Worm (Caenorhabditis elegans): ENCODE data around the gene F31F4.1.
A peak's percentile ranks its signal among the peaks of the same experiment; 100 is the strongest.

Gene F31F4.1

ce11 chrV:683858-684257, at the start of gene F31F4.1:
F31F4.1 (plus strand) TSS chrV:684060.
- TF ChIP-seq ceh-82 (tag; optimal IDR thresholded peaks at IDR 0.05) = no peak
- no peak for TF ChIP-seq efl-1 (optimal IDR thresholded peaks at IDR 0.05)
- TF ChIP-seq efl-1 (GFP tag; optimal IDR thresholded peaks at IDR 0.05 in 1 of 2) = peak in 1 of 2 experiments; percentile 15
- TF ChIP-seq elt-2 (tag; optimal IDR thresholded peaks at IDR 0.05) = peak; percentile 33

ce11 chrV:634855-635254, 49.0 kb upstream of the F31F4.1 start, which contains the start of gene F48G7.10:
F48G7.10 (minus strand) TSS chrV:634955.
- TF ChIP-seq ceh-63 (GFP tag; optimal IDR thresholded peaks at IDR 0.05) = no peak
- TF ChIP-seq lin-39 (tag; optimal IDR thresholded peaks at IDR 0.05) = no peak
- peak; percentile 58 for TF ChIP-seq nhr-85 (tag)
- TF ChIP-seq nhr-237 (tag; optimal IDR thresholded peaks at IDR 0.05) = no peak
- no peak for TF ChIP-seq C34B4.2 (tag; optimal IDR thresholded peaks at IDR 0.05)
- TF ChIP-seq C16A3.4 (tag; optimal IDR thresholded peaks at IDR 0.05) = no peak

DNA sequence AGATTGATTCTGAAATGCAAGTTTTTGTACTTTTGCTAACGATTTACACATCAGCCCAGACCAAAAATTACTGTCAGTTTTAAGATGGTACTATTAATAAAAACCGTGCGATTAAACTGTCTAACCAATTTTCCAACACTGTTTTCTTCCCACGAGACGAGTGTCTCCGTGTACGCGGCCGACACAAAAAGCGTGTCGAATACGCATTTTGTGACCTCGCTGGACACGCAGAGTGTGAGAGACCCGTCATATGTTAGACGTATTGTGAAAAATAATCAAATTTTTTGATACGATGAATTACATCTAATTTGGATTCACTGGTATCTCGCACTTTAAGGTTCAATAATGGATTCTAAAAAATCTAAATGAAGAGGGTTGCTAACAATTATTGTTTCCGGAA, 48.2 kb upstream of the F31F4.1 start:
- TF ChIP-seq egl-27 (tag; optimal IDR thresholded peaks at IDR 0.05) (no peak), sox-4 (tag; optimal IDR thresholded peaks at IDR 0.05) (no peak), dsc-1 (tag; optimal IDR thresholded peaks at IDR 0.05) (no peak), lin-14 (GFP tag; optimal IDR thresholded peaks at IDR 0.05) (peak; percentile 95), ceh-63 (GFP tag; optimal IDR thresholded peaks at IDR 0.05) (no peak), lin-35 (GFP tag; optimal IDR thresholded peaks at IDR 0.05) (peak in 1 of 2 experiments; percentile 67), unc-130 (tag; optimal IDR thresholded peaks at IDR 0.05) (peak; percentile 20), nhr-28 (tag; optimal IDR thresholded peaks at IDR 0.05) (no peak), skn-1 (tag; optimal IDR thresholded peaks at IDR 0.05) (no peak), unc-30 (tag; optimal IDR thresholded peaks at IDR 0.05) (no peak), Y116A8C.19 (tag; optimal IDR thresholded peaks at IDR 0.05; ENCODE audit: borderline replicate concordance) (no peak), mdl-1 (tag; optimal IDR thresholded peaks at IDR 0.05) (peak in 1 of 2 experiments; percentile 47), nhr-237 (tag; optimal IDR thresholded peaks at IDR 0.05) (no peak), mep-1 (tag; optimal IDR thresholded peaks at IDR 0.05) (no peak), pqm-1 (tag; optimal IDR thresholded peaks at IDR 0.05) (no peak), nhr-20 (tag; optimal IDR thresholded peaks at IDR 0.05) (peak; percentile 33), nhr-19 (GFP tag; conservative IDR thresholded peaks at IDR 0.05) (no peak), jun-1 (tag; optimal IDR thresholded peaks at IDR 0.05) (no peak), blmp-1 (tag; optimal IDR thresholded peaks at IDR 0.05) (peak; percentile 35), pag-3 (tag; optimal IDR thresholded peaks at IDR 0.05; ENCODE audit: borderline replicate concordance, insufficient read depth) (no peak), egl-13 (tag; optimal IDR thresholded peaks at IDR 0.05) (no peak), efl-3 (GFP tag; optimal IDR thresholded peaks at IDR 0.05) (no peak), hpl-2 (GFP tag; optimal IDR thresholded peaks at IDR 0.05) (no peak), ets-5 (GFP tag; IDR thresholded peaks at IDR 0.05) (no peak), snu-23 (GFP tag; optimal IDR thresholded peaks at IDR 0.05) (peak; percentile 44), fkh-10 (GFP tag; optimal IDR thresholded peaks at IDR 0.05) (no peak), lsy-2 (tag; optimal IDR thresholded peaks at IDR 0.05) (peak in 1 of 2 experiments; percentile 10), unc-98 (GFP tag; IDR thresholded peaks at IDR 0.05) (no peak), alr-1 (tag; optimal IDR thresholded peaks at IDR 0.05; ENCODE audit: borderline replicate concordance) (no peak), hlh-17 (GFP tag; optimal IDR thresholded peaks at IDR 0.05; ENCODE audit: borderline replicate concordance) (no peak), nhr-76 (tag; optimal IDR thresholded peaks at IDR 0.05) (no peak), nhr-12 (tag; optimal IDR thresholded peaks at IDR 0.05) (no peak), isw-1 (GFP tag; IDR thresholded peaks at IDR 0.05) (no peak), lin-39 (tag; optimal IDR thresholded peaks at IDR 0.05) (no peak), snpc-4 (tag; optimal IDR thresholded peaks at IDR 0.05) (peak; percentile 66), elt-3 (tag; optimal IDR thresholded peaks at IDR 0.05) (peak in 1 of 6 experiments; percentile 8), ceh-82 (tag; optimal IDR thresholded peaks at IDR 0.05) (no peak), nhr-85 (tag) (peak; percentile 80), ceh-90 (tag; optimal IDR thresholded peaks at IDR 0.05) (no peak), ceh-8 (GFP tag; optimal IDR thresholded peaks at IDR 0.05) (no peak), ztf-4 (tag; optimal IDR thresholded peaks at IDR 0.05) (no peak), pax-3 (tag; optimal IDR thresholded peaks at IDR 0.05) (no peak), C04F5.9 (tag; optimal IDR thresholded peaks at IDR 0.05) (no peak), ces-1 (GFP tag; optimal IDR thresholded peaks at IDR 0.05) (no peak)
